Worm (Caenorhabditis elegans): ENCODE data around the gene ZK622.4.

The ZK622.4 gene

DNA sequence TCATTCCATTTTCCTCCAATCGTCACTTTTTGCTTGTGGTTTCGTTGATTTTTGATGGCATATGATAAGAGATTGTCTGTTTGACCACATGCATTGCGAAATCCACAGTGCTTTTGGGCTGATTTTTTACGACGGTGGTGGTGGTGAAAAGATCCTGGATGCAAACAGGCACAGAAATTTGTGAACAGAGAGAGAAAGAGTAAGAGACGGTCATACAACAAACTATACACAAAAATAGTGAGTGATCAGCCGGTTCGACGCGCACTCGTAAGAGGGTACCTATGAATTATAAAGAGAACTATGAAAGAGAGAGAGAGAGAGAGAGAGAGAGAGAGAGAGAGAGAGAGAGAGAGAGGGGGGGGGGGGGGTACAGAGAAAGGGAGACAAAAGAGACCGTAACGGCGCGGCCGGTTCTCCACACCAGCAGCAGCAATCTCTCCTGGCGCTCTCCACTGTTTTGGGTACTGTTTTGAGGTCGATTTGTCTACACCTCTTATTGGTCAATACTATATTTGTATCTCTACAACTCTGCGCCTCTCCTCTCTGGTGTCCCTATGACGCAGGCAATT is 29.3 kb downstream of the ZK622.4 start (continued):
- TF ChIP-seq efl-3 (GFP tag; optimal IDR thresholded peaks at IDR 0.05), result no peak
- TF ChIP-seq pag-3 (tag; optimal IDR thresholded peaks at IDR 0.05; ENCODE audit: borderline replicate concordance, insufficient read depth), result no peak
- TF ChIP-seq vab-15 (tag; optimal IDR thresholded peaks at IDR 0.05), result peak; percentile 4
- peak; percentile 41 for TF ChIP-seq zip-4 (GFP tag; optimal IDR thresholded peaks at IDR 0.05)
- no peak for TF ChIP-seq sox-4 (tag; optimal IDR thresholded peaks at IDR 0.05)
- peak; percentile 1 for TF ChIP-seq snpc-4 (tag; optimal IDR thresholded peaks at IDR 0.05)
- peak; percentile 7 to 45 for TF ChIP-seq lsy-2 (tag; optimal IDR thresholded peaks at IDR 0.05)
- TF ChIP-seq rnt-1 (tag; optimal IDR thresholded peaks at IDR 0.05), result peak; percentile 2
- TF ChIP-seq dsc-1 (tag; optimal IDR thresholded peaks at IDR 0.05), result no peak
- TF ChIP-seq jun-1 (tag; optimal IDR thresholded peaks at IDR 0.05), result peak; percentile 26
- TF ChIP-seq irx-1 (tag; optimal IDR thresholded peaks at IDR 0.05), result peak; percentile 1
- no peak for TF ChIP-seq ztf-11 (tag; optimal IDR thresholded peaks at IDR 0.05)
- peak; percentile 66 for TF ChIP-seq nhr-77 (tag; optimal IDR thresholded peaks at IDR 0.05)
- peak in 5 of 6 experiments; percentile 36 to 92 (median 65) for TF ChIP-seq elt-3 (tag; optimal IDR thresholded peaks at IDR 0.05)
- no peak for TF ChIP-seq fos-1 (tag; optimal IDR thresholded peaks at IDR 0.05)
- peak; percentile 20 for TF ChIP-seq nhr-237 (tag; optimal IDR thresholded peaks at IDR 0.05)
- TF ChIP-seq lin-35 (GFP tag; optimal IDR thresholded peaks at IDR 0.05), result peak; percentile 51 to 52
- no peak for TF ChIP-seq Y116A8C.19 (tag; optimal IDR thresholded peaks at IDR 0.05; ENCODE audit: borderline replicate concordance)
- TF ChIP-seq ztf-4 (tag; optimal IDR thresholded peaks at IDR 0.05), result peak; percentile 33
- TF ChIP-seq ceh-88 (GFP tag; IDR thresholded peaks at IDR 0.05), result no peak
- TF ChIP-seq nhr-76 (tag; optimal IDR thresholded peaks at IDR 0.05), result no peak
- TF ChIP-seq aly-2 (tag; optimal IDR thresholded peaks at IDR 0.05), result no peak
- TF ChIP-seq xbp-1 (tag; optimal IDR thresholded peaks at IDR 0.05), result peak; percentile 40
- TF ChIP-seq nhr-28 (tag; optimal IDR thresholded peaks at IDR 0.05), result no peak
- peak in 2 of 3 experiments; percentile 8 to 15 for TF ChIP-seq dpl-1 (GFP tag; optimal IDR thresholded peaks at IDR 0.05)
- TF ChIP-seq hpl-2 (GFP tag; optimal IDR thresholded peaks at IDR 0.05), result peak; percentile 18
- no peak for TF ChIP-seq ceh-63 (GFP tag; optimal IDR thresholded peaks at IDR 0.05)
- TF ChIP-seq lin-39 (tag; optimal IDR thresholded peaks at IDR 0.05), result no peak
- no peak for TF ChIP-seq mab-9 (GFP tag; IDR thresholded peaks at IDR 0.05)
- TF ChIP-seq ceh-82 (tag; optimal IDR thresholded peaks at IDR 0.05), result no peak
- peak in 1 of 2 experiments; percentile 26 for TF ChIP-seq mdl-1 (tag; optimal IDR thresholded peaks at IDR 0.05)
- TF ChIP-seq swsn-7 (tag; optimal IDR thresholded peaks at IDR 0.05), result peak; percentile 59
- TF ChIP-seq ceh-90 (tag; optimal IDR thresholded peaks at IDR 0.05), result no peak
- TF ChIP-seq isw-1 (GFP tag; IDR thresholded peaks at IDR 0.05), result no peak
- no peak for TF ChIP-seq unc-62 (GFP tag; optimal IDR thresholded peaks at IDR 0.05)
- peak; percentile 77 for TF ChIP-seq nhr-90 (tag; optimal IDR thresholded peaks at IDR 0.05; ENCODE audit: poor library complexity)
- TF ChIP-seq mep-1 (tag; optimal IDR thresholded peaks at IDR 0.05), result no peak
- no peak for TF ChIP-seq lin-15B (tag; optimal IDR thresholded peaks at IDR 0.05)
- TF ChIP-seq sptf-1 (tag; optimal IDR thresholded peaks at IDR 0.05), result no peak
- TF ChIP-seq nhr-47 (tag; optimal IDR thresholded peaks at IDR 0.05), result peak; percentile 59
- TF ChIP-seq nhr-85 (tag), result peak; percentile 100
- no peak for TF ChIP-seq unc-130 (tag; optimal IDR thresholded peaks at IDR 0.05)
- no peak for TF ChIP-seq nhr-84 (tag; optimal IDR thresholded peaks at IDR 0.05)
- peak; percentile 86 for TF ChIP-seq nhr-20 (tag; optimal IDR thresholded peaks at IDR 0.05)
- no peak for TF ChIP-seq tlp-1 (tag; optimal IDR thresholded peaks at IDR 0.05)
- peak; percentile 14 for TF ChIP-seq lin-13 (GFP tag; optimal IDR thresholded peaks at IDR 0.05)
- TF ChIP-seq ama-1 (optimal IDR thresholded peaks at IDR 0.05), result no peak
- TF ChIP-seq nhr-71 (tag; optimal IDR thresholded peaks at IDR 0.05), result peak; percentile 83
- no peak for TF ChIP-seq C16A3.4 (tag; optimal IDR thresholded peaks at IDR 0.05)
- TF ChIP-seq lir-3 (tag; optimal IDR thresholded peaks at IDR 0.05; ENCODE audit: poor library complexity), result no peak
- peak; percentile 50 for TF ChIP-seq blmp-1 (tag; optimal IDR thresholded peaks at IDR 0.05)
- TF ChIP-seq mef-2 (tag; optimal IDR thresholded peaks at IDR 0.05), result no peak
- peak; percentile 36 for TF ChIP-seq pax-3 (tag; optimal IDR thresholded peaks at IDR 0.05)

Data from whole organism, L1 larva.